Fruit fly (Drosophila melanogaster) whole organism, embryonic: ENCODE data around the gene RASSF8.
A peak's percentile ranks its signal among the peaks of the same experiment; 100 is the strongest.

Experiments
- CG10274 ChIP-seq: fragments of 200-800 bp; sonication (Bioruptor generic); optimal IDR thresholded peaks from 3 replicates; lab custom pipeline; 2017; ENCODE audit warnings: missing biosample characterization, mild to moderate bottlenecking, missing genetic modification characterization
- CG11456 ChIP-seq: fragments of 200-800 bp; sonication (Bioruptor generic); IDR thresholded peaks from 3 replicates; pipeline ENCODE4 v1.3.6; 2022; ENCODE audit warnings: missing biosample characterization, missing genetic modification characterization
- CG13287 ChIP-seq: fragments of 200-800 bp; sonication (Bioruptor generic); IDR thresholded peaks from 2 replicates; pipeline ENCODE4 v1.3.6; 2022; ENCODE audit warnings: missing biosample characterization, missing genetic modification characterization; ENCODE audit not compliant: partially characterized antibody
- CG14965 ChIP-seq: fragments of 200-800 bp; sonication (Bioruptor generic); optimal IDR thresholded peaks from 2 replicates; lab custom pipeline; 2016; ENCODE audit warnings: missing biosample characterization, missing genetic modification characterization, borderline replicate concordance
- CG1647 ChIP-seq: fragments of 200-800 bp; sonication (Bioruptor generic); optimal IDR thresholded peaks from 3 replicates; lab custom pipeline; 2016; ENCODE audit warnings: missing biosample characterization, missing genetic modification characterization
- CG16815 ChIP-seq: fragments of 200-800 bp; sonication (Bioruptor generic); optimal IDR thresholded peaks from 3 replicates; lab custom pipeline; 2017; ENCODE audit warnings: missing biosample characterization, mild to moderate bottlenecking, missing genetic modification characterization
- CG17186 ChIP-seq: fragments of 200-800 bp; sonication (Bioruptor generic); optimal IDR thresholded peaks from 3 replicates; lab custom pipeline; 2017; ENCODE audit warnings: missing biosample characterization, missing genetic modification reagents, missing genetic modification characterization
- CG17361 ChIP-seq: fragments of 200-800 bp; sonication (Bioruptor generic); IDR thresholded peaks from 3 replicates; pipeline ENCODE4 v1.3.6; 2022; ENCODE audit warnings: missing biosample characterization, missing genetic modification characterization
- CG18262 ChIP-seq: fragments of 200-800 bp; optimal IDR thresholded peaks from 3 replicates; lab custom pipeline; 2019; ENCODE audit warnings: missing biosample characterization, mild to moderate bottlenecking, missing genetic modification characterization, moderate library complexity
- CG1832 ChIP-seq: fragments of 200-800 bp; sonication (Bioruptor generic); optimal IDR thresholded peaks from 2 replicates; lab custom pipeline; 2017; ENCODE audit warnings: missing biosample characterization, mild to moderate bottlenecking, missing genetic modification characterization, inconsistent platforms
- CG2712 ChIP-seq: fragments of 200-800 bp; optimal IDR thresholded peaks from 3 replicates; lab custom pipeline; 2019; ENCODE audit warnings: missing biosample characterization, mild to moderate bottlenecking, missing genetic modification characterization, moderate library complexity
- CG2889 ChIP-seq: fragments of 200-800 bp; sonication (Bioruptor generic); IDR thresholded peaks from 3 replicates; pipeline ENCODE4 v1.3.6; 2022; ENCODE audit warnings: missing biosample characterization, missing genetic modification characterization
- CG31224 ChIP-seq: fragments of 200-800 bp; sonication (Bioruptor generic); IDR thresholded peaks from 2 replicates; pipeline ENCODE4 v1.3.6; 2022; ENCODE audit warnings: missing biosample characterization, missing genetic modification characterization
- CG31441 ChIP-seq: fragments of 200-800 bp; sonication (Bioruptor generic); IDR thresholded peaks from 2 replicates; pipeline ENCODE4 v1.3.6; 2022; ENCODE audit warnings: missing biosample characterization, missing genetic modification characterization
- CG3163 ChIP-seq: fragments of 200-800 bp; sonication (Bioruptor generic); optimal IDR thresholded peaks from 3 replicates; lab custom pipeline; 2016; ENCODE audit warnings: missing biosample characterization, missing genetic modification characterization
- CG3838 ChIP-seq: fragments of 200-800 bp; sonication (Bioruptor generic); optimal IDR thresholded peaks from 3 replicates; lab custom pipeline; 2016; ENCODE audit warnings: missing biosample characterization, missing genetic modification characterization
- CG4282 ChIP-seq: fragments of 200-800 bp; sonication (Bioruptor generic); optimal IDR thresholded peaks from 2 replicates; lab custom pipeline; 2016; ENCODE audit warnings: missing biosample characterization, missing genetic modification characterization
- CG6175 ChIP-seq: fragments of 200-800 bp; sonication (Bioruptor generic); IDR thresholded peaks from 3 replicates; pipeline ENCODE4 v1.3.6; 2022; ENCODE audit warnings: missing biosample characterization, missing genetic modification characterization
- CG7987 ChIP-seq: fragments of 200-800 bp; sonication (Bioruptor generic); optimal IDR thresholded peaks from 2 replicates; lab custom pipeline; 2018; ENCODE audit warnings: missing biosample characterization, mild to moderate bottlenecking, missing genetic modification characterization, moderate library complexity
- CG8388 ChIP-seq: fragments of 200-800 bp; sonication (Bioruptor generic); optimal IDR thresholded peaks from 2 replicates; lab custom pipeline; 2019; ENCODE audit warnings: missing biosample characterization, mild to moderate bottlenecking, missing genetic modification characterization, moderate library complexity
- CG8765 ChIP-seq: fragments of 200-800 bp; sonication (Bioruptor generic); IDR thresholded peaks from 2 replicates; pipeline ENCODE4 v1.3.6; 2022; ENCODE audit warnings: missing biosample characterization, missing genetic modification characterization
- Dll ChIP-seq: fragments of 200-800 bp; sonication (Bioruptor generic); IDR thresholded peaks from 4 replicates; pipeline ENCODE4 v1.3.6; 2022; ENCODE audit warnings: missing biosample characterization, missing genetic modification characterization; ENCODE audit not compliant: partially characterized antibody
- Drgx ChIP-seq: fragments of 200-800 bp; sonication (Bioruptor generic); IDR thresholded peaks from 2 replicates; pipeline ENCODE4 v1.3.6; 2022; ENCODE audit warnings: missing biosample characterization, missing genetic modification characterization
- Elba2 ChIP-seq: fragments of 200-800 bp; sonication (Bioruptor generic); optimal IDR thresholded peaks from 3 replicates; lab custom pipeline; 2016; ENCODE audit warnings: missing biosample characterization, missing genetic modification characterization
- Hmr ChIP-seq: fragments of 200-800 bp; sonication (Bioruptor generic); optimal IDR thresholded peaks from 3 replicates; lab custom pipeline; 2017; ENCODE audit warnings: mild to moderate bottlenecking, missing biosample characterization, missing genetic modification reagents, missing genetic modification characterization
- Nf-YC ChIP-seq: fragments of 200-800 bp; optimal IDR thresholded peaks from 3 replicates; lab custom pipeline; 2019; ENCODE audit warnings: missing biosample characterization, mild to moderate bottlenecking, missing genetic modification characterization, moderate library complexity
- NfI ChIP-seq: fragments of 200-800 bp; sonication (Bioruptor generic); optimal IDR thresholded peaks from 3 replicates; lab custom pipeline; 2018; ENCODE audit warnings: missing biosample characterization, mild to moderate bottlenecking, missing genetic modification characterization, moderate library complexity
- Usf ChIP-seq: fragments of 200-800 bp; sonication (Bioruptor generic); optimal IDR thresholded peaks from 2 replicates; lab custom pipeline; 2017; ENCODE audit warnings: missing genotype, missing biosample characterization, missing genetic modification characterization
- al ChIP-seq: fragments of 200-800 bp; sonication (Bioruptor generic); IDR thresholded peaks from 2 replicates; pipeline ENCODE4 v1.3.6; 2022; ENCODE audit warnings: missing biosample characterization, missing genetic modification characterization
- ara ChIP-seq: fragments of 200-800 bp; sonication (Bioruptor generic); IDR thresholded peaks from 2 replicates; pipeline ENCODE4 v1.3.6; 2022; ENCODE audit warnings: missing biosample characterization, missing genetic modification characterization
- ash1 ChIP-seq: fragments of 200-800 bp; sonication (Bioruptor generic); optimal IDR thresholded peaks from 2 replicates; lab custom pipeline; 2018; ENCODE audit warnings: missing biosample characterization, mild to moderate bottlenecking, missing genetic modification characterization
- bigmax ChIP-seq: fragments of 200-800 bp; sonication (Bioruptor generic); optimal IDR thresholded peaks from 2 replicates; lab custom pipeline; 2018; ENCODE audit warnings: missing biosample characterization, mild to moderate bottlenecking, missing genetic modification characterization
- cas ChIP-seq: fragments of 200-800 bp; sonication (Bioruptor generic); IDR thresholded peaks from 2 replicates; pipeline ENCODE4 v1.3.6; 2022; ENCODE audit warnings: missing biosample characterization, missing genetic modification characterization
- danr ChIP-seq: fragments of 200-800 bp; sonication (Bioruptor generic); IDR thresholded peaks from 2 replicates; pipeline ENCODE4 v1.3.6; 2022; ENCODE audit warnings: missing biosample characterization, missing genetic modification characterization
- dmrt99B ChIP-seq: fragments of 200-800 bp; sonication (Bioruptor generic); optimal IDR thresholded peaks from 2 replicates; lab custom pipeline; 2018; ENCODE audit warnings: missing biosample characterization, mild to moderate bottlenecking, missing genetic modification characterization, moderate library complexity
- dpn ChIP-seq, 2 experiments: fragments of 200-800 bp; sonication (Bioruptor generic); optimal IDR thresholded peaks; 3 replicates each; lab custom pipeline; 2016; ENCODE audit warnings: missing biosample characterization in 2 of 2, missing genetic modification characterization in 2 of 2
- fu2 ChIP-seq: fragments of 200-800 bp; sonication (Bioruptor generic); optimal IDR thresholded peaks from 2 replicates; lab custom pipeline; 2016; ENCODE audit warnings: missing biosample characterization, missing genetic modification characterization
- ind ChIP-seq: fragments of 200-800 bp; sonication (Bioruptor generic); optimal IDR thresholded peaks from 3 replicates; lab custom pipeline; 2016; ENCODE audit warnings: missing biosample characterization, missing genetic modification characterization
- jumu ChIP-seq: fragments of 200-800 bp; sonication (Bioruptor generic); optimal IDR thresholded peaks from 3 replicates; lab custom pipeline; 2016; ENCODE audit warnings: missing biosample characterization, missing genetic modification characterization
- lola ChIP-seq, 3 experiments: fragments of >200 bp in 2 of 3; fragments of 200-800 bp in 1 of 3; sonication (Bioruptor generic) in 1 of 3; optimal IDR thresholded peaks; 2 replicates each; lab custom pipeline; 2017 to 2019; ENCODE audit warnings: missing biosample characterization in 3 of 3, missing genetic modification characterization in 3 of 3, mild to moderate bottlenecking in 1 of 3, moderate library complexity in 1 of 3
- mam ChIP-seq: fragments of 200-800 bp; sonication (Bioruptor generic); optimal IDR thresholded peaks from 3 replicates; lab custom pipeline; 2016; ENCODE audit warnings: missing biosample characterization, missing genetic modification characterization
- oc ChIP-seq: fragments of 200-800 bp; sonication (Bioruptor generic); optimal IDR thresholded peaks from 2 replicates; lab custom pipeline; 2018; ENCODE audit warnings: missing biosample characterization, mild to moderate bottlenecking, missing genetic modification characterization, moderate library complexity
- p53 ChIP-seq: fragments of 200-800 bp; sonication (Bioruptor generic); optimal IDR thresholded peaks from 2 replicates; lab custom pipeline; 2016; ENCODE audit warnings: missing biosample characterization, missing genetic modification characterization
- pita ChIP-seq: fragments of 200-800 bp; sonication (Bioruptor generic); optimal IDR thresholded peaks from 2 replicates; lab custom pipeline; 2017; ENCODE audit warnings: missing biosample characterization, mild to moderate bottlenecking, missing genetic modification characterization
- psq ChIP-seq: fragments of 200-800 bp; sonication (Bioruptor generic); optimal IDR thresholded peaks from 2 replicates; lab custom pipeline; 2017; ENCODE audit warnings: missing biosample characterization, missing genetic modification characterization
- pum ChIP-seq: fragments of 200-800 bp; sonication (Bioruptor generic); optimal IDR thresholded peaks from 2 replicates; lab custom pipeline; 2016; ENCODE audit warnings: missing biosample characterization, missing genetic modification characterization
- sob ChIP-seq: fragments of 200-800 bp; sonication (Bioruptor generic); IDR thresholded peaks from 2 replicates; pipeline ENCODE4 v1.3.6; 2022; ENCODE audit warnings: missing biosample characterization, missing genetic modification characterization
- toy ChIP-seq: fragments of 200-800 bp; sonication (Bioruptor generic); IDR thresholded peaks from 2 replicates; pipeline ENCODE4 v1.3.6; 2022; ENCODE audit warnings: missing biosample characterization, missing genetic modification characterization
- vfl ChIP-seq: fragments of 200-800 bp; sonication (Bioruptor generic); optimal IDR thresholded peaks from 2 replicates; lab custom pipeline; 2016; ENCODE audit warnings: missing biosample characterization, missing genetic modification characterization
- wek ChIP-seq: fragments of 200-800 bp; sonication (Bioruptor generic); optimal IDR thresholded peaks from 3 replicates; lab custom pipeline; 2018; ENCODE audit warnings: missing biosample characterization, mild to moderate bottlenecking, missing genetic modification characterization, moderate library complexity
- wor ChIP-seq: fragments of 200-800 bp; sonication (Bioruptor generic); IDR thresholded peaks from 2 replicates; pipeline ENCODE4 v1.3.6; 2022; ENCODE audit warnings: missing biosample characterization, missing genetic modification characterization

Gene RASSF8

DNA sequence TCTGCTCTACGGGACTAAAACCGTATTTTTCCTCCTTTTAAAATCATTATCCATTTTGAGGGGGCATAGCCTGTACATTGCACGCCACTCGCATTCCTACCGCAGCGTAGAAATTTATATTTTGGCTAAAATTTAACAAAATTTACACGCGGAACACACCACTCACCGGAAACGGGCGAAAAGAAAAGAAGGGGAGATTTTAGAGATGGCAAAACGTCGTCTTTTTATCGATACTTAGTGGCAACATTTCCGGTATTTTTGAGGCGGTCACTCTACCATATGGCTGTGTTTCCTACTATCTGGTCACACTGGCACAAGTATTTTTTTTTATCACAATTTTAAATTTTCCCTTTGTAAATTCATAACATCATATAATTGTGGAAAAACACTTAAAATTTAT, 23.3 kb downstream of the RASSF8 start, which contains the start of gene RpL27 (continued):
- peak; percentile 95 for TF ChIP-seq Hmr (GFP tag; lab: Kevin White, UChicago)
- peak; percentile 79 for TF ChIP-seq p53
- TF ChIP-seq CG7987 (GFP tag; lab: Kevin White, UChicago) = peak; percentile 95
- TF ChIP-seq jumu (GFP tag; lab: Kevin White, UChicago) = no peak
- TF ChIP-seq oc (tag; lab: Kevin White, UChicago) = no peak
- TF ChIP-seq CG14965 (GFP tag; lab: Kevin White, UChicago) = peak; percentile 37
- no peak for TF ChIP-seq CG1832 (GFP tag; lab: Kevin White, UChicago)
- TF ChIP-seq Dll = peak; percentile 70
- peak; percentile 27 for TF ChIP-seq psq
- no peak for TF ChIP-seq Elba2
- peak; percentile 88 for TF ChIP-seq CG31441
- peak; percentile 82 for TF ChIP-seq CG2712 (tag; lab: Kevin White, UChicago)
- TF ChIP-seq fu2 (GFP tag; lab: Kevin White, UChicago) = peak; percentile 58
- no peak for TF ChIP-seq CG4282 (GFP tag; lab: Kevin White, UChicago)
- TF ChIP-seq CG6175 (GFP tag; lab: Robert Waterston, UW) = peak; percentile 66; the same call in 2 of the 3 replicates
- TF ChIP-seq CG1647 (GFP tag; lab: Kevin White, UChicago) = peak; percentile 62
- peak; percentile 73 for TF ChIP-seq Nf-YC (tag; lab: Kevin White, UChicago)
- no peak for TF ChIP-seq CG3838 (GFP tag; lab: Kevin White, UChicago)
- TF ChIP-seq dpn (GFP tag; optimal IDR thresholded peaks at IDR 0.05; lab: Kevin White, UChicago) = peak; percentile 45 to 83
- peak; percentile 46 for TF ChIP-seq ind (GFP tag; lab: Kevin White, UChicago)
- TF ChIP-seq mam (GFP tag; lab: Kevin White, UChicago) = peak; percentile 71
- peak; percentile 86 for TF ChIP-seq sob (GFP tag; lab: Robert Waterston, UW)
- peak; percentile 45 for TF ChIP-seq Usf (GFP tag; lab: Kevin White, UChicago)
- TF ChIP-seq CG8388 (GFP tag; lab: Kevin White, UChicago) = peak; percentile 68
- peak; percentile 70 for TF ChIP-seq bigmax (GFP tag; lab: Kevin White, UChicago)
- no peak for TF ChIP-seq toy (GFP tag; lab: Robert Waterston, UW)
- TF ChIP-seq CG17361 (GFP tag; lab: Robert Waterston, UW) = peak; percentile 81; the same call in 2 of the 3 replicates
- peak; percentile 13 for TF ChIP-seq CG3163 (GFP tag; lab: Kevin White, UChicago)
- TF ChIP-seq ash1 (GFP tag; lab: Kevin White, UChicago) = peak; percentile 80
- TF ChIP-seq vfl = peak; percentile 55
- 0 out of 2 replicates have a peak, but pooled peaks have one; percentile 16 for TF ChIP-seq danr (GFP tag; lab: Robert Waterston, UW)
- no peak for TF ChIP-seq pita (GFP tag; lab: Kevin White, UChicago)
- peak; percentile 89 for TF ChIP-seq CG11456 (GFP tag; lab: Robert Waterston, UW)
- peak; percentile 76 for TF ChIP-seq CG18262
- peak in 1 of 3 experiments; percentile 25 for TF ChIP-seq lola (GFP tag; optimal IDR thresholded peaks at IDR 0.05; lab: Kevin White, UChicago)
- peak; percentile 89 for TF ChIP-seq NfI (GFP tag; lab: Kevin White, UChicago)
- TF ChIP-seq wor = no peak
- 0 out of 2 replicates have a peak, but pooled peaks have one; percentile 22 for TF ChIP-seq cas (GFP tag; lab: Robert Waterston, UW)
- no peak for TF ChIP-seq CG8765
- no peak; the same call in 1 of the 2 replicates for TF ChIP-seq ara (GFP tag; lab: Robert Waterston, UW)
- TF ChIP-seq wek (GFP tag; lab: Kevin White, UChicago) = peak; percentile 81
- peak; percentile 39; the same call in 1 of the 2 replicates for TF ChIP-seq Drgx (GFP tag; lab: Robert Waterston, UW)
- TF ChIP-seq dmrt99B = peak; percentile 64
- TF ChIP-seq CG2889 (GFP tag; lab: Robert Waterston, UW) = 0 out of 3 replicates have a peak, but pooled peaks have one; percentile 10
- TF ChIP-seq CG16815 (GFP tag; lab: Kevin White, UChicago) = peak; percentile 6
- TF ChIP-seq CG13287 (GFP tag; lab: Robert Waterston, UW) = peak; percentile 83
- peak; percentile 74 for TF ChIP-seq CG10274 (GFP tag; lab: Kevin White, UChicago)
- peak; percentile 34 for TF ChIP-seq CG17186 (GFP tag; lab: Kevin White, UChicago)
- peak; percentile 10 for TF ChIP-seq pum
- TF ChIP-seq CG31224 (GFP tag; lab: Robert Waterston, UW) = peak; percentile 66
- peak; percentile 59 for TF ChIP-seq al (GFP tag; lab: Robert Waterston, UW)
